Fruit fly (Drosophila melanogaster): ENCODE results near the gene fbl.

DNA sequence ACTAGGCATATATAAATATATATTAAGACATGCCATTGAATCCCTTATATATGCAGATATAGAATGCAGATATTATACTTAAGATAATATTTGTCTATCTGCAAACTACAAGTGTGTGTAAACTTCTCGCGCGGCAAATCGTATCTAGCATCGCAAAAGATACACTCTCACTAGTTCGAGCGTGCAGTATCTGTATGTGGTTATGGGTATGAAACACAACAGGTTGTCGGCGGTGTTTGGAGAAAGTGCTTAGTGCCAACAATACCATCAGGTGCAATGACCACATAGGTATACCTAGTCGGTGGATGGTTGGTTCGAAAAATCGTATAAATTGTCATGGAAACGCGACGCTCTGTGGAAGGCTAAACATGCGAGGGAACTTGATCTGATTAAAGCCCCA is 20.3 kb downstream of the fbl start:
- TF ChIP-seq CG8301 (tag; optimal IDR thresholded peaks at IDR 0.05) (no peak), rn (GFP tag; IDR thresholded peaks at IDR 0.05) (no peak), Ets98B (GFP tag; IDR thresholded peaks at IDR 0.05) (no peak), CG8159 (tag; optimal IDR thresholded peaks at IDR 0.05) (no peak), CG4496 (GFP tag; IDR thresholded peaks at IDR 0.05) (no peak), CG13204 (GFP tag; optimal IDR thresholded peaks at IDR 0.05) (no peak)

Data from whole organism, pupa.